Fruit fly (Drosophila melanogaster) whole organism, adult: Measurements from ENCODE around the gene CG33767.

Source experiments
- CG11617 ChIP-seq: fragments of 200-800 bp; sonication (Bioruptor generic); optimal IDR thresholded peaks from 2 replicates; lab custom pipeline; 2017; ENCODE audit warnings: mild to moderate bottlenecking, missing biosample characterization, missing genetic modification reagents, missing genetic modification characterization
- CG12768 ChIP-seq: fragments of 200-800 bp; sonication (Bioruptor generic); optimal IDR thresholded peaks from 2 replicates; lab custom pipeline; 2017; ENCODE audit warnings: missing biosample characterization, missing genetic modification characterization, mild to moderate bottlenecking, moderate library complexity, missing genetic modification reagents
- CG14711 ChIP-seq: fragments of 200-800 bp; sonication (Bioruptor generic); optimal IDR thresholded peaks from 2 replicates; lab custom pipeline; 2018; ENCODE audit warnings: missing biosample characterization, mild to moderate bottlenecking, missing genetic modification characterization, moderate library complexity
- CG1620 ChIP-seq: fragments of 200-800 bp; sonication (Bioruptor generic); optimal IDR thresholded peaks from 2 replicates; lab custom pipeline; 2016; ENCODE audit warnings: missing biosample characterization, missing genetic modification characterization
- CG33017 ChIP-seq: fragments of 200-800 bp; sonication (Bioruptor generic); optimal IDR thresholded peaks from 2 replicates; lab custom pipeline; 2018; ENCODE audit warnings: missing biosample characterization, mild to moderate bottlenecking, missing genetic modification characterization, moderate library complexity
- CG5204 ChIP-seq: fragments of 200-800 bp; sonication (Bioruptor generic); optimal IDR thresholded peaks from 2 replicates; lab custom pipeline; 2016; ENCODE audit warnings: missing biosample characterization, missing genetic modification characterization
- CG7045 ChIP-seq: fragments of 200-800 bp; sonication (Bioruptor generic); optimal IDR thresholded peaks from 2 replicates; lab custom pipeline; 2017; ENCODE audit warnings: missing biosample characterization, mild to moderate bottlenecking, missing genetic modification characterization
- CG7101 ChIP-seq: fragments of 200-800 bp; sonication (Bioruptor generic); optimal IDR thresholded peaks from 2 replicates; lab custom pipeline; 2018; ENCODE audit warnings: missing biosample characterization, mild to moderate bottlenecking, missing genetic modification characterization, moderate library complexity
- Clk ChIP-seq: fragments of 200-800 bp; sonication (Bioruptor generic); optimal IDR thresholded peaks from 2 replicates; lab custom pipeline; 2017; ENCODE audit warnings: missing biosample characterization, missing genetic modification characterization
- Crg-1 ChIP-seq: fragments of 200-800 bp; sonication (Bioruptor generic); optimal IDR thresholded peaks from 2 replicates; lab custom pipeline; 2016; ENCODE audit warnings: missing biosample characterization, missing genetic modification characterization
- Hr96 ChIP-seq: fragments of 200-800 bp; sonication (Bioruptor generic); optimal IDR thresholded peaks from 2 replicates; lab custom pipeline; 2016; ENCODE audit warnings: missing biosample characterization, missing genetic modification characterization
- Mnt ChIP-seq: fragments of 200-800 bp; sonication (Bioruptor generic); optimal IDR thresholded peaks from 2 replicates; lab custom pipeline; 2016; ENCODE audit warnings: missing biosample characterization, mild to moderate bottlenecking, missing genetic modification characterization
- bab1 ChIP-seq: fragments of 200-800 bp; sonication (Bioruptor generic); optimal IDR thresholded peaks from 3 replicates; lab custom pipeline; 2019; ENCODE audit warnings: missing biosample characterization, mild to moderate bottlenecking, missing genetic modification characterization, moderate library complexity
- cic ChIP-seq: fragments of 200-800 bp; sonication (Bioruptor generic); optimal IDR thresholded peaks from 2 replicates; lab custom pipeline; 2017; ENCODE audit warnings: missing biosample characterization, mild to moderate bottlenecking, missing genetic modification characterization, moderate library complexity
- cnc ChIP-seq, 2 experiments: fragments of >200 bp; optimal IDR thresholded peaks; 2 replicates each; lab custom pipeline; 2017
- kay ChIP-seq: fragments of 200-800 bp; sonication (Bioruptor generic); peaks from one replicate; lab custom pipeline; 2016; ENCODE audit warnings: missing biosample characterization, missing genetic modification characterization, borderline replicate concordance
- ovo ChIP-seq: fragments of 200-800 bp; sonication (Bioruptor generic); optimal IDR thresholded peaks from 2 replicates; lab custom pipeline; 2016; ENCODE audit warnings: missing biosample characterization, missing genetic modification characterization
- pad ChIP-seq: fragments of 200-800 bp; sonication (Bioruptor generic); optimal IDR thresholded peaks from 3 replicates; lab custom pipeline; 2017; ENCODE audit warnings: missing biosample characterization, missing genetic modification characterization, mild to moderate bottlenecking, moderate library complexity, missing genetic modification reagents
- tj ChIP-seq: fragments of 200-800 bp; sonication (Bioruptor generic); optimal IDR thresholded peaks from 3 replicates; lab custom pipeline; 2017; ENCODE audit warnings: missing biosample characterization, mild to moderate bottlenecking, missing genetic modification characterization, moderate library complexity
- toe ChIP-seq: fragments of 200-800 bp; sonication (Bioruptor generic); optimal IDR thresholded peaks from 2 replicates; lab custom pipeline; 2016; ENCODE audit warnings: missing biosample characterization, missing genetic modification characterization

The CG33767 gene

dm6 chr3L:22649096-22649495 is 3.0 kb downstream of the CG33767 start, which contains the start of gene CG33771:
Gene CG33771, plus strand, starts transcription at chr3L:22649396.
- TF ChIP-seq CG12768 (no peak), kay (GFP tag; lab: Kevin White, UChicago) (no peak), cic (GFP tag; lab: Kevin White, UChicago) (no peak), ovo (GFP tag; lab: Kevin White, UChicago) (no peak), CG7101 (no peak), CG33017 (tag; lab: Kevin White, UChicago) (no peak), bab1 (GFP tag; lab: Kevin White, UChicago) (no peak), CG14711 (no peak), Mnt (GFP tag; lab: Kevin White, UChicago) (no peak), pad (GFP tag; lab: Kevin White, UChicago) (no peak), Hr96 (GFP tag; lab: Kevin White, UChicago) (no peak), CG5204 (no peak), CG7045 (GFP tag; lab: Kevin White, UChicago) (no peak), CG1620 (GFP tag; lab: Kevin White, UChicago) (no peak), tj (no peak), toe (GFP tag; lab: Kevin White, UChicago) (no peak), cnc (optimal IDR thresholded peaks at IDR 0.05; lab: Kevin White, UChicago) (no peak)

- TF ChIP-seq CG12768 (no peak), CG5204 (no peak), ovo (GFP tag; lab: Kevin White, UChicago) (no peak), Mnt (GFP tag; lab: Kevin White, UChicago) (no peak), CG11617 (no peak), pad (GFP tag; lab: Kevin White, UChicago) (no peak), cnc (optimal IDR thresholded peaks at IDR 0.05; lab: Kevin White, UChicago) (no peak), Hr96 (GFP tag; lab: Kevin White, UChicago) (no peak), tj (no peak), bab1 (GFP tag; lab: Kevin White, UChicago) (no peak), CG14711 (no peak), CG1620 (GFP tag; lab: Kevin White, UChicago) (no peak), Clk (GFP tag; lab: Kevin White, UChicago) (no peak)
These were observed 6.3 kb downstream of the CG33767 start, which contains the start of gene CG33772 for dm6 chr3L:22652425-22652824. Gene CG33772, minus strand, starts transcription at chr3L:22652525.

dm6 chr3L:22665110-22665509 is 19.0 kb downstream of the CG33767 start:
- TF ChIP-seq CG33017 (tag; lab: Kevin White, UChicago): no peak
- TF ChIP-seq toe (GFP tag; lab: Kevin White, UChicago): no peak
- TF ChIP-seq CG5204: no peak
- TF ChIP-seq CG11617: no peak
- no peak for TF ChIP-seq Hr96 (GFP tag; lab: Kevin White, UChicago)
- TF ChIP-seq CG7101: no peak
- no peak for TF ChIP-seq cnc (optimal IDR thresholded peaks at IDR 0.05; lab: Kevin White, UChicago)
- no peak for TF ChIP-seq CG14711
- TF ChIP-seq pad (GFP tag; lab: Kevin White, UChicago): no peak
- TF ChIP-seq Mnt (GFP tag; lab: Kevin White, UChicago): no peak
- TF ChIP-seq Crg-1 (GFP tag; lab: Kevin White, UChicago): no peak
- TF ChIP-seq bab1 (GFP tag; lab: Kevin White, UChicago): no peak
- TF ChIP-seq ovo (GFP tag; lab: Kevin White, UChicago): no peak
- no peak for TF ChIP-seq CG7045 (GFP tag; lab: Kevin White, UChicago)

- TF ChIP-seq CG12768: no peak
- no peak for TF ChIP-seq CG33017 (tag; lab: Kevin White, UChicago)
- no peak for TF ChIP-seq cic (GFP tag; lab: Kevin White, UChicago)
- TF ChIP-seq Clk (GFP tag; lab: Kevin White, UChicago): no peak
- TF ChIP-seq ovo (GFP tag; lab: Kevin White, UChicago): no peak
- no peak for TF ChIP-seq CG7045 (GFP tag; lab: Kevin White, UChicago)
- TF ChIP-seq Mnt (GFP tag; lab: Kevin White, UChicago): no peak
- no peak for TF ChIP-seq Hr96 (GFP tag; lab: Kevin White, UChicago)
- TF ChIP-seq cnc (optimal IDR thresholded peaks at IDR 0.05; lab: Kevin White, UChicago): no peak
- no peak for TF ChIP-seq tj
- no peak for TF ChIP-seq CG11617
- no peak for TF ChIP-seq CG7101
- no peak for TF ChIP-seq kay (GFP tag; lab: Kevin White, UChicago)
- TF ChIP-seq bab1 (GFP tag; lab: Kevin White, UChicago): no peak
These were observed 23.3 kb downstream of the CG33767 start, which contains the start of gene Jhbp6 for dm6 chr3L:22669275-22670006. Gene Jhbp6, plus strand, starts transcription at chr3L:22669956.

- TF ChIP-seq Clk (GFP tag; lab: Kevin White, UChicago): no peak
- TF ChIP-seq toe (GFP tag; lab: Kevin White, UChicago): no peak
- no peak for TF ChIP-seq CG7045 (GFP tag; lab: Kevin White, UChicago)
- no peak for TF ChIP-seq CG7101
- no peak for TF ChIP-seq cnc (optimal IDR thresholded peaks at IDR 0.05; lab: Kevin White, UChicago)
- TF ChIP-seq tj: no peak
- no peak for TF ChIP-seq Hr96 (GFP tag; lab: Kevin White, UChicago)
- TF ChIP-seq pad (GFP tag; lab: Kevin White, UChicago): no peak
- no peak for TF ChIP-seq CG11617
- TF ChIP-seq CG12768: no peak
- no peak for TF ChIP-seq CG14711
- no peak for TF ChIP-seq CG5204
- TF ChIP-seq CG33017 (tag; lab: Kevin White, UChicago): no peak
- no peak for TF ChIP-seq Mnt (GFP tag; lab: Kevin White, UChicago)
- TF ChIP-seq kay (GFP tag; lab: Kevin White, UChicago): no peak
- TF ChIP-seq Crg-1 (GFP tag; lab: Kevin White, UChicago): no peak
These were observed 24.1 kb downstream of the CG33767 start for dm6 chr3L:22670174-22670573.
